Fruit fly (Drosophila melanogaster) whole organism, embryonic: Measurements from ENCODE around the gene shd.
A peak's percentile ranks its signal among the peaks of the same experiment; 100 is the strongest.

ENCODE experiments used
- CG10147 ChIP-seq: fragments of 200-800 bp; sonication (Bioruptor generic); optimal IDR thresholded peaks from 2 replicates; lab custom pipeline; 2019; ENCODE audit warnings: missing biosample characterization, mild to moderate bottlenecking, missing genetic modification characterization, moderate library complexity
- CG10267 ChIP-seq: fragments of 200-800 bp; sonication (Bioruptor generic); optimal IDR thresholded peaks from 2 replicates; lab custom pipeline; 2018; ENCODE audit warnings: missing biosample characterization, mild to moderate bottlenecking, missing genetic modification characterization, moderate library complexity
- CG10959 ChIP-seq: fragments of 200-800 bp; sonication (Bioruptor generic); IDR thresholded peaks from 2 replicates; pipeline ENCODE4 v1.3.6; 2022; ENCODE audit warnings: missing biosample characterization, missing genetic modification characterization
- CG12155 ChIP-seq: fragments of 200-800 bp; sonication (Bioruptor generic); optimal IDR thresholded peaks from 3 replicates; lab custom pipeline; 2016; ENCODE audit warnings: missing biosample characterization, missing genetic modification characterization
- CG12659 ChIP-seq: fragments of 200-800 bp; sonication (Bioruptor generic); optimal IDR thresholded peaks from 3 replicates; lab custom pipeline; 2017; ENCODE audit warnings: mild to moderate bottlenecking, missing biosample characterization, missing genetic modification reagents, missing genetic modification characterization
- CG12942 ChIP-seq: fragments of 200-800 bp; sonication (Bioruptor generic); optimal IDR thresholded peaks from 3 replicates; lab custom pipeline; 2016; ENCODE audit warnings: missing biosample characterization, missing genetic modification characterization
- CG13424 ChIP-seq: fragments of 200-800 bp; sonication (Bioruptor generic); optimal IDR thresholded peaks from 2 replicates; lab custom pipeline; 2019; ENCODE audit warnings: missing biosample characterization, mild to moderate bottlenecking, missing genetic modification characterization, moderate library complexity
- CG18764 ChIP-seq: fragments of 200-800 bp; sonication (Bioruptor generic); optimal IDR thresholded peaks from 3 replicates; lab custom pipeline; 2016; ENCODE audit warnings: missing biosample characterization, missing genetic modification characterization
- CG2199 ChIP-seq: fragments of 200-800 bp; sonication (Bioruptor generic); IDR thresholded peaks from 3 replicates; pipeline ENCODE4 v1.3.6; 2022; ENCODE audit warnings: missing biosample characterization, missing genetic modification characterization
- CG31365 ChIP-seq: fragments of 200-800 bp; sonication (Bioruptor generic); optimal IDR thresholded peaks from 2 replicates; lab custom pipeline; 2018; ENCODE audit warnings: missing biosample characterization, mild to moderate bottlenecking, missing genetic modification characterization
- CG33213 ChIP-seq: fragments of 200-800 bp; sonication (Bioruptor generic); optimal IDR thresholded peaks from 3 replicates; lab custom pipeline; 2016; ENCODE audit warnings: missing biosample characterization, missing genetic modification characterization
- CG3847 ChIP-seq: fragments of 200-800 bp; sonication (Bioruptor generic); IDR thresholded peaks from 2 replicates; pipeline ENCODE4 v1.3.6; 2022; ENCODE audit warnings: missing biosample characterization, missing genetic modification characterization
- CG8290 ChIP-seq, 3 experiments: fragments of 200-800 bp; sonication (Bioruptor generic); optimal IDR thresholded peaks; 2 replicates each; lab custom pipeline; 2016 to 2019; ENCODE audit warnings: missing biosample characterization in 3 of 3, missing genetic modification characterization in 3 of 3, mild to moderate bottlenecking in 2 of 3, moderate library complexity in 1 of 3
- CG9727 ChIP-seq: fragments of 200-800 bp; sonication (Bioruptor generic); optimal IDR thresholded peaks from 3 replicates; lab custom pipeline; 2017; ENCODE audit warnings: missing biosample characterization, mild to moderate bottlenecking, missing genetic modification characterization
- D19A ChIP-seq: fragments of 200-800 bp; optimal IDR thresholded peaks from 3 replicates; lab custom pipeline; 2019; ENCODE audit warnings: missing biosample characterization, mild to moderate bottlenecking, missing genetic modification characterization, moderate library complexity
- Doc2 ChIP-seq: fragments of 200-800 bp; sonication (Bioruptor generic); IDR thresholded peaks from 2 replicates; pipeline ENCODE4 v1.3.6; 2022; ENCODE audit warnings: missing biosample characterization, missing genetic modification characterization
- HmgZ ChIP-seq: fragments of 200-800 bp; sonication (Bioruptor generic); optimal IDR thresholded peaks from 2 replicates; lab custom pipeline; 2018; ENCODE audit warnings: missing biosample characterization, mild to moderate bottlenecking, missing genetic modification characterization
- Hr78 ChIP-seq, 2 experiments: fragments of 200-800 bp in 1 of 2; fragments of >200 bp in 1 of 2; sonication (Bioruptor generic) in 1 of 2; optimal IDR thresholded peaks; 2 replicates each; lab custom pipeline; 2017 to 2019; ENCODE audit warnings: missing biosample characterization in 2 of 2, missing genetic modification characterization in 2 of 2, mild to moderate bottlenecking in 1 of 2, moderate library complexity in 1 of 2
- Lhr ChIP-seq: fragments of 200-800 bp; sonication (Bioruptor generic); optimal IDR thresholded peaks from 3 replicates; lab custom pipeline; 2017; ENCODE audit warnings: mild to moderate bottlenecking, missing biosample characterization, missing genetic modification reagents, missing genetic modification characterization
- Lim3 ChIP-seq: fragments of 200-800 bp; sonication (Bioruptor generic); IDR thresholded peaks from 2 replicates; pipeline ENCODE4 v1.3.6; 2022; ENCODE audit warnings: missing biosample characterization, missing genetic modification characterization
- Pdp1 ChIP-seq, 2 experiments: fragments of 200-800 bp; sonication (Bioruptor generic); optimal IDR thresholded peaks; 3 replicates each; lab custom pipeline; 2016; ENCODE audit warnings: missing biosample characterization in 2 of 2, missing genetic modification characterization in 2 of 2, mild to moderate bottlenecking in 1 of 2, moderate library complexity in 1 of 2
- Sox100B ChIP-seq: fragments of 200-800 bp; sonication (Bioruptor generic); optimal IDR thresholded peaks from 3 replicates; lab custom pipeline; 2018; ENCODE audit warnings: missing biosample characterization, mild to moderate bottlenecking, missing genetic modification characterization
- Stat92E ChIP-seq, 3 experiments: fragments of >200 bp in 2 of 3; fragments of 200-800 bp in 1 of 3; sonication (Bioruptor generic) in 1 of 3; optimal IDR thresholded peaks; 2 replicates each; lab custom pipeline; 2017 to 2019; ENCODE audit warnings: missing biosample characterization in 3 of 3, missing genetic modification characterization in 3 of 3, mild to moderate bottlenecking in 1 of 3, moderate library complexity in 1 of 3
- Trl ChIP-seq, 3 experiments: fragments of >200 bp in 2 of 3; fragments of 200-800 bp in 1 of 3; sonication (Bioruptor generic) in 1 of 3; optimal IDR thresholded peaks; 2 replicates in 1 of 3; 3 replicates in 2 of 3; lab custom pipeline; 2016 to 2017; ENCODE audit warnings: missing biosample characterization in 1 of 3, missing genetic modification characterization in 1 of 3
- gem ChIP-seq: fragments of 200-800 bp; sonication (Bioruptor generic); optimal IDR thresholded peaks from 2 replicates; lab custom pipeline; 2019; ENCODE audit warnings: missing biosample characterization, mild to moderate bottlenecking, missing genetic modification characterization, moderate library complexity
- nmo ChIP-seq: fragments of 200-800 bp; sonication (Bioruptor generic); optimal IDR thresholded peaks from 2 replicates; lab custom pipeline; 2018; ENCODE audit warnings: missing biosample characterization, mild to moderate bottlenecking, missing genetic modification characterization, moderate library complexity
- oc ChIP-seq: fragments of 200-800 bp; sonication (Bioruptor generic); optimal IDR thresholded peaks from 2 replicates; lab custom pipeline; 2018; ENCODE audit warnings: missing biosample characterization, mild to moderate bottlenecking, missing genetic modification characterization, moderate library complexity
- odd ChIP-seq: fragments of 200-800 bp; sonication (Bioruptor generic); optimal IDR thresholded peaks from 2 replicates; lab custom pipeline; 2017; ENCODE audit warnings: missing biosample characterization, mild to moderate bottlenecking, missing genetic modification characterization
- phol ChIP-seq: fragments of 200-800 bp; sonication (Bioruptor generic); optimal IDR thresholded peaks from 3 replicates; lab custom pipeline; 2018; ENCODE audit warnings: missing biosample characterization, mild to moderate bottlenecking, missing genetic modification characterization, moderate library complexity
- slbo ChIP-seq: fragments of 200-800 bp; sonication (Bioruptor generic); IDR thresholded peaks from 2 replicates; pipeline ENCODE4 v1.3.6; 2022; ENCODE audit warnings: missing biosample characterization, missing genetic modification characterization

shd gene

DNA sequence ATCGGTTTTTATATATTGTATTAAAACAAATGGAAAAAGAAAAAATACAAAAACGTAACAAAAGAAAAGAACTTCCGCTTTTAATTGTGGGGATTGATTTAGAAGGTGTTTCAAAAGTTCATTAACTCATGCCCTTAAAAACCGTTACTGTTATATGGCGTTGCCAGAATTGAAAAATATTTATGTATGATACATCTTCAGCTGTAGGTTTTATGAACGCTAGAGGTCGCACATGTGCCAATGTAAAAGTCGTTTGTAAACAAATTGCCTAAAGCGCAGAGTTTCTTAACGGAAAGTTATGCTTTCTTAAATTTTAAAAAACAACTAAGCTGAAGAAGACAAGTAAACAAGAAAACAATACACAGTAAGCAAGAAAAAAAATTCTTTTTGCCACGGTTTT lies 57.3 kb downstream of the shd start (continued):
- TF ChIP-seq CG31365 (tag; lab: Kevin White, UChicago): peak; percentile 67
- no peak for TF ChIP-seq Sox100B (GFP tag; lab: Kevin White, UChicago)
- TF ChIP-seq CG9727: no peak
- no peak for TF ChIP-seq CG8290 (GFP tag; optimal IDR thresholded peaks at IDR 0.05; lab: Kevin White, UChicago)
- TF ChIP-seq CG8290 (tag; optimal IDR thresholded peaks at IDR 0.05; lab: Kevin White, UChicago): peak in 1 of 2 experiments; percentile 34
- TF ChIP-seq Pdp1 (GFP tag; optimal IDR thresholded peaks at IDR 0.05; lab: Kevin White, UChicago): peak in 1 of 2 experiments; percentile 25
- no peak for TF ChIP-seq CG18764
- no peak for TF ChIP-seq CG12155
- TF ChIP-seq Stat92E (GFP tag; optimal IDR thresholded peaks at IDR 0.05; lab: Kevin White, UChicago): no peak
- TF ChIP-seq CG2199 (GFP tag; lab: Robert Waterston, UW): peak; percentile 90
- TF ChIP-seq slbo (GFP tag; lab: Robert Waterston, UW): peak; percentile 41; the same call in 1 of the 2 replicates
- no peak for TF ChIP-seq CG10147 (GFP tag; lab: Kevin White, UChicago)
- TF ChIP-seq D19A (tag; lab: Kevin White, UChicago): peak; percentile 26
- TF ChIP-seq CG3847: peak; percentile 60
- TF ChIP-seq odd (GFP tag; lab: Kevin White, UChicago): no peak
- TF ChIP-seq phol (tag; lab: Kevin White, UChicago): peak; percentile 1
- TF ChIP-seq HmgZ: peak; percentile 24
- no peak for TF ChIP-seq Doc2
- no peak for TF ChIP-seq oc
- TF ChIP-seq CG10267: peak; percentile 22
- no peak for TF ChIP-seq Hr78 (GFP tag; optimal IDR thresholded peaks at IDR 0.05; lab: Kevin White, UChicago)
- no peak for TF ChIP-seq CG12659 (GFP tag; lab: Kevin White, UChicago)
- peak; percentile 81 for TF ChIP-seq Lhr (GFP tag; lab: Kevin White, UChicago)
- no peak for TF ChIP-seq CG10959 (GFP tag; lab: Robert Waterston, UW)
- TF ChIP-seq Trl (optimal IDR thresholded peaks at IDR 0.05; lab: Kevin White, UChicago): no peak
- TF ChIP-seq Trl (GFP tag; optimal IDR thresholded peaks at IDR 0.05; lab: Kevin White, UChicago): no peak
- TF ChIP-seq CG33213: peak; percentile 61
- peak; percentile 21 for TF ChIP-seq gem (tag; lab: Kevin White, UChicago)
- TF ChIP-seq nmo: peak; percentile 27
- TF ChIP-seq Lim3 (GFP tag; lab: Robert Waterston, UW): no peak
- peak; percentile 9 for TF ChIP-seq CG13424 (tag; lab: Kevin White, UChicago)
- no peak for TF ChIP-seq CG12942 (GFP tag; lab: Kevin White, UChicago)
